Worm (Caenorhabditis elegans) whole organism, late embryonic: ENCODE measurements around the gene F16B4.2.

Experiments used
- F13H6.1 ChIP-seq: sonication (generic microtip); optimal IDR thresholded peaks from 2 replicates; lab custom pipeline; 2016; ENCODE audit warnings: missing genetic modification characterization, missing compliant biosample characterization
- ceh-48 ChIP-seq: sonication (generic microtip); optimal IDR thresholded peaks from 2 replicates; lab custom pipeline; 2016; ENCODE audit warnings: missing genetic modification characterization, inconsistent platforms, missing compliant biosample characterization
- elt-2 ChIP-seq: sonication (generic microtip); optimal IDR thresholded peaks from 2 replicates; lab custom pipeline; 2016; ENCODE audit warnings: missing genetic modification reagents, missing genetic modification characterization, missing compliant biosample characterization
- ets-4 ChIP-seq: sonication (generic microtip); optimal IDR thresholded peaks from 2 replicates; lab custom pipeline; 2016; ENCODE audit warnings: missing genetic modification characterization, missing compliant biosample characterization
- hlh-30 ChIP-seq: sonication (generic microtip); optimal IDR thresholded peaks from 2 replicates; lab custom pipeline; 2017; ENCODE audit warnings: antibody characterized with exemption, missing genetic modification characterization, missing compliant biosample characterization; ENCODE audit not compliant: insufficient read depth
- mec-3 ChIP-seq: sonication (generic microtip); optimal IDR thresholded peaks from 2 replicates; lab custom pipeline; 2016; ENCODE audit warnings: borderline replicate concordance, missing genetic modification characterization, missing compliant biosample characterization
- npax-4 ChIP-seq: sonication (generic microtip); optimal IDR thresholded peaks from 2 replicates; lab custom pipeline; 2016; ENCODE audit warnings: missing genetic modification characterization, missing compliant biosample characterization
- pqm-1 ChIP-seq: sonication (generic microtip); optimal IDR thresholded peaks from 2 replicates; lab custom pipeline; 2016; ENCODE audit warnings: missing genetic modification characterization, missing compliant biosample characterization
- tbx-2 ChIP-seq: sonication (generic microtip); optimal IDR thresholded peaks from 2 replicates; lab custom pipeline; 2016; ENCODE audit warnings: missing genetic modification characterization, missing compliant biosample characterization
- ttx-3 ChIP-seq: sonication (generic microtip); optimal IDR thresholded peaks from 2 replicates; lab custom pipeline; 2016; ENCODE audit warnings: missing genetic modification reagents, missing genetic modification characterization, missing compliant biosample characterization

ce11 chrV:1594554-1595092, 6.2 kb upstream of the F16B4.2 start:
- TF ChIP-seq ttx-3 (tag; lab: Kevin White, UChicago), result no peak
- TF ChIP-seq pqm-1 (tag; lab: Kevin White, UChicago), result no peak
- TF ChIP-seq ets-4 (tag; lab: Kevin White, UChicago), result no peak
- TF ChIP-seq ceh-48 (tag; lab: Kevin White, UChicago), result no peak
- no peak for TF ChIP-seq hlh-30 (tag; lab: Kevin White, UChicago)
- TF ChIP-seq mec-3 (tag; lab: Kevin White, UChicago), result no peak
- TF ChIP-seq F13H6.1 (tag; lab: Kevin White, UChicago), result no peak
- TF ChIP-seq tbx-2 (tag; lab: Kevin White, UChicago), result no peak
- no peak for TF ChIP-seq npax-4
- TF ChIP-seq elt-2 (tag; lab: Kevin White, UChicago), result no peak
